Fruit fly (Drosophila melanogaster): ENCODE measurements around the gene CG7110.

Gene CG7110

dm6 chr2L:13368940-13369339 lies 29.9 kb upstream of the CG7110 start, which contains the start of gene CG31855 (continued):
- TF ChIP-seq yki (optimal IDR thresholded peaks at IDR 0.05) (no peak), CG12071 (GFP tag; optimal IDR thresholded peaks at IDR 0.05) (peak; percentile 74), mirr (GFP tag; optimal IDR thresholded peaks at IDR 0.05) (peak; percentile 66), fd3F (GFP tag; optimal IDR thresholded peaks at IDR 0.05) (peak; percentile 75), CG5245 (GFP tag; optimal IDR thresholded peaks at IDR 0.05) (peak; percentile 79), CG3163 (GFP tag; optimal IDR thresholded peaks at IDR 0.05) (peak; percentile 19), Meics (GFP tag; optimal IDR thresholded peaks at IDR 0.05) (peak; percentile 83), Adf1 (GFP tag; IDR thresholded peaks at IDR 0.05) (no peak; the same call in 1 of the 2 replicates), oc (tag; optimal IDR thresholded peaks at IDR 0.05) (no peak), CG12391 (tag; optimal IDR thresholded peaks at IDR 0.05) (peak; percentile 88), CG2875 (GFP tag; optimal IDR thresholded peaks at IDR 0.05) (peak; percentile 47), CG32532 (GFP tag; IDR thresholded peaks at IDR 0.05) (peak; percentile 90), Side (GFP tag; optimal IDR thresholded peaks at IDR 0.05) (peak; percentile 64), CG15011 (GFP tag; optimal IDR thresholded peaks at IDR 0.05) (peak; percentile 46), CG8924 (tag; optimal IDR thresholded peaks at IDR 0.05) (peak; percentile 82), corto (GFP tag; optimal IDR thresholded peaks at IDR 0.05) (peak; percentile 40), CG10321 (GFP tag; IDR thresholded peaks at IDR 0.05) (0 out of 2 replicates have a peak, but pooled peaks have one; percentile 21), zfh1 (GFP tag; IDR thresholded peaks at IDR 0.05) (peak; percentile 88), CG4820 (GFP tag; optimal IDR thresholded peaks at IDR 0.05) (peak; percentile 59), Jarid2 (GFP tag; optimal IDR thresholded peaks at IDR 0.05) (no peak), lab (GFP tag; optimal IDR thresholded peaks at IDR 0.05) (peak; percentile 91), nmo (GFP tag; optimal IDR thresholded peaks at IDR 0.05) (peak; percentile 62), MBD-R2 (GFP tag; IDR thresholded peaks at IDR 0.05) (peak; percentile 93), CG4707 (GFP tag; optimal IDR thresholded peaks at IDR 0.05) (peak; percentile 91), CHES-1-like (GFP tag; optimal IDR thresholded peaks at IDR 0.05) (peak; percentile 58), hb (GFP tag; IDR thresholded peaks at IDR 0.05; ENCODE audit: partially characterized antibody) (no peak), row (GFP tag; IDR thresholded peaks at IDR 0.05) (peak; percentile 95), sr (GFP tag; IDR thresholded peaks at IDR 0.05) (peak; percentile 48; the same call in 2 of the 3 replicates), CG6683 (GFP tag; optimal IDR thresholded peaks at IDR 0.05) (peak; percentile 52), Blimp-1 (GFP tag; optimal IDR thresholded peaks at IDR 0.05) (peak; percentile 71), CG32767 (GFP tag; IDR thresholded peaks at IDR 0.05) (no peak), CG16815 (GFP tag; optimal IDR thresholded peaks at IDR 0.05) (peak; percentile 63), sima (GFP tag; optimal IDR thresholded peaks at IDR 0.05) (no peak), CG10565 (GFP tag; optimal IDR thresholded peaks at IDR 0.05) (peak; percentile 44), eyg (GFP tag; optimal IDR thresholded peaks at IDR 0.05) (peak; percentile 41), CG11247 (GFP tag; IDR thresholded peaks at IDR 0.05) (peak; percentile 85), CG7372 (GFP tag; IDR thresholded peaks at IDR 0.05) (peak; percentile 78), dmrt99B (tag; optimal IDR thresholded peaks at IDR 0.05) (peak; percentile 76), jing (GFP tag; optimal IDR thresholded peaks at IDR 0.05) (no peak), jumu (GFP tag; optimal IDR thresholded peaks at IDR 0.05) (peak; percentile 62), CrebB (tag; optimal IDR thresholded peaks at IDR 0.05) (peak; percentile 67), Usf (GFP tag; optimal IDR thresholded peaks at IDR 0.05) (peak; percentile 9), exex (tag; optimal IDR thresholded peaks at IDR 0.05) (no peak), ems (GFP tag; optimal IDR thresholded peaks at IDR 0.05) (peak; percentile 86), CG5953 (GFP tag; IDR thresholded peaks at IDR 0.05) (peak; percentile 73), Awh (GFP tag; IDR thresholded peaks at IDR 0.05) (peak; percentile 46; the same call in 1 of the 2 replicates), CG11093 (GFP tag; IDR thresholded peaks at IDR 0.05) (peak; percentile 65; the same call in 1 of the 3 replicates), CG17186 (GFP tag; optimal IDR thresholded peaks at IDR 0.05) (peak; percentile 13), CG8388 (GFP tag; optimal IDR thresholded peaks at IDR 0.05) (peak; percentile 72), Camta (GFP tag; optimal IDR thresholded peaks at IDR 0.05) (peak; percentile 71), CG10462 (GFP tag; optimal IDR thresholded peaks at IDR 0.05) (peak; percentile 74)
